Fruit fly (Drosophila melanogaster): ENCODE results near the gene TpnC73F.
A peak's percentile ranks its signal among the peaks of the same experiment; 100 is the strongest.

The TpnC73F gene

dm6 chr3L:17012017-17012719, 33.7 kb upstream of the TpnC73F start, which contains the start of gene CG3764 (continued):
- TF ChIP-seq CG34224 (GFP tag; IDR thresholded peaks at IDR 0.05; ENCODE audit: partially characterized antibody): no peak
- peak; percentile 24 to 69 for TF ChIP-seq bsh (GFP tag; optimal IDR thresholded peaks at IDR 0.05)
- TF ChIP-seq Meics (GFP tag; optimal IDR thresholded peaks at IDR 0.05): peak; percentile 77
- peak; percentile 78 for TF ChIP-seq CG2202 (tag; optimal IDR thresholded peaks at IDR 0.05)
- TF ChIP-seq CG3281 (GFP tag; optimal IDR thresholded peaks at IDR 0.05): peak; percentile 79
- peak; percentile 67 for TF ChIP-seq CG10654 (GFP tag; optimal IDR thresholded peaks at IDR 0.05)
- no peak for TF ChIP-seq esg (GFP tag; conservative IDR thresholded peaks at IDR 0.05)
- TF ChIP-seq Bgb (GFP tag; IDR thresholded peaks at IDR 0.05; ENCODE audit: partially characterized antibody): peak; percentile 68
- TF ChIP-seq CG14667 (GFP tag; IDR thresholded peaks at IDR 0.05): no peak
- TF ChIP-seq Mad (GFP tag; optimal IDR thresholded peaks at IDR 0.05): peak; percentile 74
- TF ChIP-seq BtbVII (GFP tag; optimal IDR thresholded peaks at IDR 0.05): peak; percentile 81
- no peak for TF ChIP-seq Hr3 (GFP tag; optimal IDR thresholded peaks at IDR 0.05)
- TF ChIP-seq caup (GFP tag; optimal IDR thresholded peaks at IDR 0.05; ENCODE audit: severe bottlenecking): peak; percentile 90
- peak; percentile 42 for TF ChIP-seq CG2120 (GFP tag; optimal IDR thresholded peaks at IDR 0.05)
- no peak for TF ChIP-seq HLH4C (GFP tag; IDR thresholded peaks at IDR 0.05; ENCODE audit: partially characterized antibody)

- TF ChIP-seq run (tag; optimal IDR thresholded peaks at IDR 0.05) (no peak), sens-2 (GFP tag; IDR thresholded peaks at IDR 0.05) (0 out of 2 replicates have a peak, but pooled peaks have one; percentile 27), CG3407 (GFP tag; optimal IDR thresholded peaks at IDR 0.05) (no peak), CG31441 (GFP tag; IDR thresholded peaks at IDR 0.05) (peak; percentile 52; the same call in 1 of the 2 replicates), kah (GFP tag; optimal IDR thresholded peaks at IDR 0.05) (no peak), twi (tag; optimal IDR thresholded peaks at IDR 0.05) (peak; percentile 25), CG13775 (GFP tag; optimal IDR thresholded peaks at IDR 0.05) (peak; percentile 80), pan (optimal IDR thresholded peaks at IDR 0.05) (no peak), pan (GFP tag; optimal IDR thresholded peaks at IDR 0.05 in 1 of 2, IDR thresholded peaks at IDR 0.05 in 1 of 2) (peak in 1 of 2 experiments; percentile 36), knrl (GFP tag; IDR thresholded peaks at IDR 0.05; ENCODE audit: partially characterized antibody) (peak; percentile 59; the same call in 2 of the 3 replicates), Dfd (GFP tag; optimal IDR thresholded peaks at IDR 0.05) (no peak), Sry-δ (GFP tag; optimal IDR thresholded peaks at IDR 0.05) (peak; percentile 89), inv (GFP tag; IDR thresholded peaks at IDR 0.05; ENCODE audit: partially characterized antibody) (peak; percentile 39; the same call in 1 of the 2 replicates), pnt (GFP tag; optimal IDR thresholded peaks at IDR 0.05) (peak; percentile 25), CG17829 (tag; optimal IDR thresholded peaks at IDR 0.05) (peak; percentile 31), Myb (GFP tag; optimal IDR thresholded peaks at IDR 0.05) (peak; percentile 12), CG32532 (GFP tag; IDR thresholded peaks at IDR 0.05) (peak; percentile 47), prd (optimal IDR thresholded peaks at IDR 0.05) (no peak), prd (GFP tag; IDR thresholded peaks at IDR 0.05) (peak; percentile 62; the same call in 2 of the 3 replicates), pzg (GFP tag; optimal IDR thresholded peaks at IDR 0.05) (peak; percentile 51), Mes4 (GFP tag; optimal IDR thresholded peaks at IDR 0.05) (no peak), CG17328 (GFP tag; IDR thresholded peaks at IDR 0.05) (no peak), sc (optimal IDR thresholded peaks at IDR 0.05) (no peak), sc (GFP tag; optimal IDR thresholded peaks at IDR 0.05) (peak; percentile 24), dmrt11E (tag; optimal IDR thresholded peaks at IDR 0.05) (peak; percentile 57), onecut (GFP tag; IDR thresholded peaks at IDR 0.05) (peak; percentile 17; the same call in 1 of the 2 replicates), tna (GFP tag; IDR thresholded peaks at IDR 0.05; ENCODE audit: partially characterized antibody) (peak; percentile 31; the same call in 1 of the 2 replicates), CG34224 (GFP tag; IDR thresholded peaks at IDR 0.05; ENCODE audit: partially characterized antibody) (peak; percentile 45; the same call in 2 of the 3 replicates), Lhr (GFP tag; optimal IDR thresholded peaks at IDR 0.05) (peak; percentile 40), nerfin-2 (GFP tag; IDR thresholded peaks at IDR 0.05; ENCODE audit: partially characterized antibody) (0 out of 2 replicates have a peak, but pooled peaks have one; percentile 14), Fer1 (GFP tag; optimal IDR thresholded peaks at IDR 0.05) (peak; percentile 28)
Observed at dm6 chr3L:17015663-17016575, 29.9 kb upstream of the TpnC73F start, which contains the start of the genes CG6664 and CG7728. CG6664 (minus strand) TSS chr3L:17016180. CG7728 (plus strand) TSS chr3L:17016536.
